Worm (Caenorhabditis elegans) whole organism, young adult: ENCODE measurements around the gene nhr-161.

Source experiments
- dpl-1 ChIP-seq: fragments of 150-350 bp; optimal IDR thresholded peaks from 2 replicates; lab custom pipeline; 2014; ENCODE audit warnings: missing biosample characterization, missing genetic modification reagents, missing genetic modification characterization
- let-607 ChIP-seq, 2 experiments: fragments of 200-800 bp in 1 of 2; sonication (Bioruptor generic) in 1 of 2; sonication (generic microtip) in 1 of 2; optimal IDR thresholded peaks; 2 replicates each; lab custom pipeline; 2016 to 2018; ENCODE audit warnings: mild to moderate bottlenecking in 2 of 2, missing compliant biosample characterization in 2 of 2, missing genetic modification characterization in 2 of 2, moderate library complexity in 2 of 2, missing genotype in 1 of 2
- rcor-1 ChIP-seq: fragments of 200-800 bp; sonication (Bioruptor generic); IDR thresholded peaks from 2 replicates; pipeline ENCODE4 v1.3.6; 2022; ENCODE audit warnings: missing genetic modification reagents, missing genetic modification characterization, missing compliant biosample characterization
- sptf-2 ChIP-seq: fragments of 200-800 bp; sonication (Bioruptor generic); optimal IDR thresholded peaks from 2 replicates; lab custom pipeline; 2018; ENCODE audit warnings: mild to moderate bottlenecking, missing genetic modification characterization, missing compliant biosample characterization

DNA sequence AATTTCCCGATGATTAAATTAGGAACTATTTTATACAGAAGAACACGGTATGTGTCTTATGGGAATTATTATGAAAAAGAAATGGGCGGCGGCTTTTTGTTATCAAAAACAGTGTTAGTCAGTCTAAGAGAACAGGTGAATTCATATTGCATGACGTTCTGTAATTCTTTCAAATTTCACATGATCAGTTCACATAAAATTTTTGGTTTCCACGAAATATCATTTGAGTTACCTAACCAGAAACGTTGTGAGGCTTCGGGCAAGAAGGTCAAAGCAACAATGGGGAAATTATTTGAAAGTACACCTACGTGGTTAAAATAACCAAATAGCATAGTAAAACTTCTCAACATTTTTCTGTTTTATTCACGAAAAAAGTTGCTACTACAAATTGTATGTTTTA is 46.8 kb downstream of the nhr-161 start, which contains the start of gene Y57E12B.10:
- no peak for TF ChIP-seq rcor-1
- TF ChIP-seq dpl-1 (GFP tag; lab: Kevin White, UChicago): no peak
- no peak for TF ChIP-seq sptf-2 (GFP tag; lab: Kevin White, UChicago)
- TF ChIP-seq let-607 (tag; optimal IDR thresholded peaks at IDR 0.05; lab: Kevin White, UChicago): no peak
